Worm (Caenorhabditis elegans): ENCODE results near the gene Y102A5C.40.

Gene Y102A5C.40

ce11 chrV:16965655-16966054 lies 21.3 kb downstream of the Y102A5C.40 start, which contains the start of gene efl-1 (continued):
- TF ChIP-seq Y53F4B.3 (GFP tag; IDR thresholded peaks at IDR 0.05) (0 out of 2 replicates have a peak, but pooled peaks have one; percentile 38), F52B5.7 (tag; optimal IDR thresholded peaks at IDR 0.05) (no peak), nfyb-1 (GFP tag; IDR thresholded peaks at IDR 0.05) (peak; percentile 84), ama-1 (optimal IDR thresholded peaks at IDR 0.05) (no peak), ama-1 (GFP tag; optimal IDR thresholded peaks at IDR 0.05) (no peak), hmg-1.2 (GFP tag; IDR thresholded peaks at IDR 0.05) (peak; percentile 99), B0019.2 (GFP tag; conservative IDR thresholded peaks at IDR 0.05) (no peak), ztf-28 (GFP tag; IDR thresholded peaks at IDR 0.05) (no peak), bed-2 (GFP tag; IDR thresholded peaks at IDR 0.05) (no peak), ztf-22 (GFP tag; optimal IDR thresholded peaks at IDR 0.05) (no peak), efl-1 (GFP tag; optimal IDR thresholded peaks at IDR 0.05) (no peak), ceh-58 (GFP tag; IDR thresholded peaks at IDR 0.05) (no peak), B0336.3 (GFP tag; IDR thresholded peaks at IDR 0.05) (peak; percentile 67; the same call in 1 of the 2 replicates), egl-18 (GFP tag; IDR thresholded peaks at IDR 0.05) (no peak), rpc-1 (optimal IDR thresholded peaks at IDR 0.05) (no peak), rpc-1 (tag; optimal IDR thresholded peaks at IDR 0.05) (no peak), F55B11.4 (tag; optimal IDR thresholded peaks at IDR 0.05; ENCODE audit: borderline replicate concordance, insufficient read depth) (no peak), chd-7 (tag; optimal IDR thresholded peaks at IDR 0.05) (no peak), xnd-1 (tag; optimal IDR thresholded peaks at IDR 0.05) (peak; percentile 20), T26A5.8 (tag; optimal IDR thresholded peaks at IDR 0.05) (no peak), lag-1 (GFP tag; IDR thresholded peaks at IDR 0.05) (no peak), egrh-3 (GFP tag; IDR thresholded peaks at IDR 0.05) (no peak), pbrm-1 (GFP tag; IDR thresholded peaks at IDR 0.05) (peak; percentile 96), snpc-3.4 (tag; optimal IDR thresholded peaks at IDR 0.05) (peak; percentile 72), ceh-27 (GFP tag; optimal IDR thresholded peaks at IDR 0.05) (peak; percentile 81), lsy-27 (tag; optimal IDR thresholded peaks at IDR 0.05; ENCODE audit: borderline replicate concordance, insufficient read depth) (no peak), F23B12.7 (tag; optimal IDR thresholded peaks at IDR 0.05; ENCODE audit: insufficient read depth) (peak; percentile 11), snpc-1.3 (tag; optimal IDR thresholded peaks at IDR 0.05; ENCODE audit: insufficient read depth) (peak; percentile 49), hmg-20 (GFP tag; IDR thresholded peaks at IDR 0.05) (no peak), nhr-80 (tag; optimal IDR thresholded peaks at IDR 0.05) (no peak), aptf-2 (GFP tag; conservative IDR thresholded peaks at IDR 0.05) (no peak), F49E8.2 (tag; optimal IDR thresholded peaks at IDR 0.05; ENCODE audit: insufficient read depth) (no peak), madf-6 (GFP tag; IDR thresholded peaks at IDR 0.05) (peak; percentile 81), zim-3 (tag; optimal IDR thresholded peaks at IDR 0.05) (no peak), lin-54 (GFP tag; optimal IDR thresholded peaks at IDR 0.05) (peak; percentile 97), T07F8.4 (tag; optimal IDR thresholded peaks at IDR 0.05) (no peak), gei-17 (GFP tag; optimal IDR thresholded peaks at IDR 0.05) (no peak), tbp1 (GFP tag; optimal IDR thresholded peaks at IDR 0.05) (peak; percentile 68), F10E7.11 (tag; optimal IDR thresholded peaks at IDR 0.05) (no peak), dox-1 (GFP tag; IDR thresholded peaks at IDR 0.05) (peak; percentile 85), aptf-3 (GFP tag; IDR thresholded peaks at IDR 0.05) (no peak), sptf-2 (GFP tag; optimal IDR thresholded peaks at IDR 0.05) (no peak), ceh-91 (GFP tag; IDR thresholded peaks at IDR 0.05) (no peak), lin-35 (GFP tag; optimal IDR thresholded peaks at IDR 0.05) (peak; percentile 79 to 97 (median 83)), tbx-9 (tag; optimal IDR thresholded peaks at IDR 0.05; ENCODE audit: borderline replicate concordance) (no peak), cebp-2 (GFP tag; IDR thresholded peaks at IDR 0.05) (0 out of 2 replicates have a peak, but pooled peaks have one; percentile 16), F22D6.2 (tag; optimal IDR thresholded peaks at IDR 0.05) (no peak), fkh-3 (tag; optimal IDR thresholded peaks at IDR 0.05) (no peak), lsl-1 (GFP tag; optimal IDR thresholded peaks at IDR 0.05) (peak; percentile 57), ekl-4 (GFP tag; IDR thresholded peaks at IDR 0.05) (peak; percentile 83)
